Worm (Caenorhabditis elegans): Measurements from ENCODE around the gene slc-36.3.
A peak's percentile ranks its signal among the peaks of the same experiment; 100 is the strongest.

slc-36.3 gene

ce11 chrV:20504997-20505396, 39.0 kb downstream of the slc-36.3 start, which contains the start of gene Y38H6C.4:
TSS of gene Y38H6C.4 (minus strand) at chrV:20505097.
- TF ChIP-seq F23B12.7 (tag; optimal IDR thresholded peaks at IDR 0.05; ENCODE audit: insufficient read depth) = no peak
- TF ChIP-seq B0035.1 (tag; optimal IDR thresholded peaks at IDR 0.05) = no peak
- TF ChIP-seq K12H6.12 (tag; optimal IDR thresholded peaks at IDR 0.05) = no peak
- no peak for TF ChIP-seq mes-4 (tag; optimal IDR thresholded peaks at IDR 0.05)
- no peak for TF ChIP-seq hrde-1 (tag; optimal IDR thresholded peaks at IDR 0.05; ENCODE audit: borderline replicate concordance)

ce11 chrV:20500405-20500804, 43.6 kb downstream of the slc-36.3 start, which contains the start of gene dct-14:
TSS of gene dct-14 (minus strand) at chrV:20500505.
- TF ChIP-seq Y53F4B.3 (GFP tag; IDR thresholded peaks at IDR 0.05) (no peak), lin-54 (GFP tag; optimal IDR thresholded peaks at IDR 0.05) (no peak), ztf-6 (GFP tag; IDR thresholded peaks at IDR 0.05) (no peak), snpc-1.3 (tag; optimal IDR thresholded peaks at IDR 0.05; ENCODE audit: insufficient read depth) (no peak), ceh-58 (GFP tag; IDR thresholded peaks at IDR 0.05) (no peak), ztf-25 (GFP tag; IDR thresholded peaks at IDR 0.05) (no peak), ztf-26 (tag; optimal IDR thresholded peaks at IDR 0.05) (no peak), lin-40 (tag; optimal IDR thresholded peaks at IDR 0.05) (no peak), B0019.2 (GFP tag; conservative IDR thresholded peaks at IDR 0.05) (no peak), hrde-1 (tag; optimal IDR thresholded peaks at IDR 0.05; ENCODE audit: borderline replicate concordance) (no peak), pbrm-1 (GFP tag; IDR thresholded peaks at IDR 0.05) (no peak)

ce11 chrV:20499642-20500041, 44.4 kb downstream of the slc-36.3 start:
- peak; percentile 23 for TF ChIP-seq nhr-80 (tag; optimal IDR thresholded peaks at IDR 0.05)
- TF ChIP-seq lin-26 (GFP tag; IDR thresholded peaks at IDR 0.05) = no peak
- peak in 1 of 2 experiments; percentile 12 for TF ChIP-seq let-607 (tag; optimal IDR thresholded peaks at IDR 0.05)

- TF ChIP-seq cebp-1 (GFP tag; IDR thresholded peaks at IDR 0.05) (no peak), cebp-1 (tag; optimal IDR thresholded peaks at IDR 0.05) (no peak), nfyb-1 (GFP tag; IDR thresholded peaks at IDR 0.05) (peak; percentile 69; the same call in 1 of the 2 replicates), zim-3 (tag; optimal IDR thresholded peaks at IDR 0.05) (no peak), ekl-4 (GFP tag; IDR thresholded peaks at IDR 0.05) (0 out of 2 replicates have a peak, but pooled peaks have one; percentile 36), gei-17 (GFP tag; optimal IDR thresholded peaks at IDR 0.05) (no peak), Y67H2A.10 (GFP tag; conservative IDR thresholded peaks at IDR 0.05) (no peak), T07F8.4 (tag; optimal IDR thresholded peaks at IDR 0.05) (no peak), B0035.1 (tag; optimal IDR thresholded peaks at IDR 0.05) (no peak), zfh-2 (GFP tag; conservative IDR thresholded peaks at IDR 0.05) (no peak), F55B11.4 (tag; optimal IDR thresholded peaks at IDR 0.05; ENCODE audit: borderline replicate concordance, insufficient read depth) (no peak), lin-35 (GFP tag; optimal IDR thresholded peaks at IDR 0.05) (no peak), mxl-1 (tag; optimal IDR thresholded peaks at IDR 0.05) (no peak), B0019.2 (GFP tag; conservative IDR thresholded peaks at IDR 0.05) (no peak), atf-7 (tag; optimal IDR thresholded peaks at IDR 0.05) (peak; percentile 37), snpc-3.4 (tag; optimal IDR thresholded peaks at IDR 0.05) (no peak), attf-3 (GFP tag; conservative IDR thresholded peaks at IDR 0.05) (no peak), tbp1 (GFP tag; optimal IDR thresholded peaks at IDR 0.05) (peak; percentile 41), T26A5.8 (tag; optimal IDR thresholded peaks at IDR 0.05) (no peak), let-526 (GFP tag; IDR thresholded peaks at IDR 0.05) (no peak), die-1 (tag; optimal IDR thresholded peaks at IDR 0.05) (no peak), F23B12.7 (tag; optimal IDR thresholded peaks at IDR 0.05; ENCODE audit: insufficient read depth) (no peak), ztf-25 (GFP tag; IDR thresholded peaks at IDR 0.05) (no peak), nhr-179 (tag; optimal IDR thresholded peaks at IDR 0.05) (no peak), pha-4 (tag; optimal IDR thresholded peaks at IDR 0.05) (no peak), lin-26 (GFP tag; IDR thresholded peaks at IDR 0.05) (no peak), mcd-1 (GFP tag; IDR thresholded peaks at IDR 0.05) (0 out of 2 replicates have a peak, but pooled peaks have one; percentile 19), hmg-20 (GFP tag; IDR thresholded peaks at IDR 0.05) (no peak), lin-54 (GFP tag; optimal IDR thresholded peaks at IDR 0.05) (no peak), pbrm-1 (GFP tag; IDR thresholded peaks at IDR 0.05) (no peak), F49E8.2 (tag; optimal IDR thresholded peaks at IDR 0.05; ENCODE audit: insufficient read depth) (no peak)
Measured at ce11 chrV:20498980-20499379, 45.0 kb downstream of the slc-36.3 start, which contains the start of gene dct-16. TSS of gene dct-16 (minus strand) at chrV:20499057.

Data from whole organism, young adult.